Worm (Caenorhabditis elegans): ENCODE measurements around the gene madf-11.
A peak's percentile ranks its signal among the peaks of the same experiment; 100 is the strongest.

The madf-11 gene

ce11 chrIII:5566496-5566895 lies 36.8 kb downstream of the madf-11 start:
- TF ChIP-seq aly-2 (tag; optimal IDR thresholded peaks at IDR 0.05) (no peak), ceh-82 (tag; optimal IDR thresholded peaks at IDR 0.05) (no peak), ztf-1 (GFP tag; conservative IDR thresholded peaks at IDR 0.05) (no peak), nhr-10 (tag; optimal IDR thresholded peaks at IDR 0.05) (no peak), egl-27 (tag; optimal IDR thresholded peaks at IDR 0.05) (no peak), elt-3 (tag; optimal IDR thresholded peaks at IDR 0.05) (no peak), unc-39 (tag; optimal IDR thresholded peaks at IDR 0.05) (no peak), lin-13 (GFP tag; optimal IDR thresholded peaks at IDR 0.05) (no peak), nhr-25 (tag; optimal IDR thresholded peaks at IDR 0.05) (no peak), sma-3 (GFP tag; optimal IDR thresholded peaks at IDR 0.05) (no peak), nhr-6 (tag; optimal IDR thresholded peaks at IDR 0.05) (no peak), mbf-1 (tag; optimal IDR thresholded peaks at IDR 0.05) (no peak), sem-4 (tag; optimal IDR thresholded peaks at IDR 0.05) (no peak), mdl-1 (tag; optimal IDR thresholded peaks at IDR 0.05) (no peak)

- TF ChIP-seq peb-1 (tag; optimal IDR thresholded peaks at IDR 0.05), result no peak
- TF ChIP-seq nhr-21 (tag; optimal IDR thresholded peaks at IDR 0.05), result no peak
- TF ChIP-seq R02D3.7 (tag; optimal IDR thresholded peaks at IDR 0.05), result no peak
- peak; percentile 29 for TF ChIP-seq nhr-129 (tag; optimal IDR thresholded peaks at IDR 0.05)
- TF ChIP-seq nhr-25 (tag; optimal IDR thresholded peaks at IDR 0.05), result no peak
Measured at ce11 chrIII:5565699-5566098, 37.6 kb downstream of the madf-11 start.

- TF ChIP-seq sma-9 (GFP tag; optimal IDR thresholded peaks at IDR 0.05), result peak; percentile 20
- TF ChIP-seq sma-9 (tag; optimal IDR thresholded peaks at IDR 0.05), result no peak
- peak; percentile 25 for TF ChIP-seq nhr-129 (tag; optimal IDR thresholded peaks at IDR 0.05)
- TF ChIP-seq nhr-77 (tag; optimal IDR thresholded peaks at IDR 0.05), result no peak
- TF ChIP-seq ztf-4 (tag; optimal IDR thresholded peaks at IDR 0.05), result no peak
- peak; percentile 49 for TF ChIP-seq F13H6.1 (tag; optimal IDR thresholded peaks at IDR 0.05)
- no peak for TF ChIP-seq ceh-82 (tag; optimal IDR thresholded peaks at IDR 0.05)
- no peak for TF ChIP-seq lin-13 (GFP tag; optimal IDR thresholded peaks at IDR 0.05)
- TF ChIP-seq snpc-4 (tag; optimal IDR thresholded peaks at IDR 0.05), result no peak
- TF ChIP-seq nhr-6 (tag; optimal IDR thresholded peaks at IDR 0.05), result no peak
- TF ChIP-seq ama-1 (optimal IDR thresholded peaks at IDR 0.05), result peak; percentile 47
- no peak for TF ChIP-seq elt-1 (tag; optimal IDR thresholded peaks at IDR 0.05)
- no peak for TF ChIP-seq nhr-21 (tag; optimal IDR thresholded peaks at IDR 0.05)
Measured at ce11 chrIII:5564799-5565198, 38.5 kb downstream of the madf-11 start, which contains the start of gene mlc-3. Gene mlc-3 (plus strand): TSS chrIII:5565025.

ce11 chrIII:5564325-5564724 lies 39.0 kb downstream of the madf-11 start:
- TF ChIP-seq nhr-12 (tag; optimal IDR thresholded peaks at IDR 0.05) (no peak), nhr-129 (tag; optimal IDR thresholded peaks at IDR 0.05) (no peak), dmd-4 (tag; optimal IDR thresholded peaks at IDR 0.05) (no peak), nhr-21 (tag; optimal IDR thresholded peaks at IDR 0.05) (no peak), gmeb-1 (tag; optimal IDR thresholded peaks at IDR 0.05) (no peak), lin-39 (tag; optimal IDR thresholded peaks at IDR 0.05) (no peak), nhr-6 (tag; optimal IDR thresholded peaks at IDR 0.05) (no peak), peb-1 (tag; optimal IDR thresholded peaks at IDR 0.05) (no peak), unc-55 (GFP tag; optimal IDR thresholded peaks at IDR 0.05) (no peak), lin-11 (tag; optimal IDR thresholded peaks at IDR 0.05) (no peak), snpc-4 (tag; optimal IDR thresholded peaks at IDR 0.05) (no peak), lsy-2 (tag; optimal IDR thresholded peaks at IDR 0.05) (no peak), ama-1 (optimal IDR thresholded peaks at IDR 0.05) (no peak), mab-5 (tag; optimal IDR thresholded peaks at IDR 0.05) (no peak)

- TF ChIP-seq nhr-129 (tag; optimal IDR thresholded peaks at IDR 0.05) (peak; percentile 76), C34F6.9 (tag; optimal IDR thresholded peaks at IDR 0.05) (peak; percentile 19), F13H6.1 (tag; optimal IDR thresholded peaks at IDR 0.05) (peak; percentile 70), lin-11 (tag; optimal IDR thresholded peaks at IDR 0.05) (no peak), ztf-11 (tag; optimal IDR thresholded peaks at IDR 0.05) (no peak), nhr-23 (tag; optimal IDR thresholded peaks at IDR 0.05) (no peak), lsy-2 (tag; optimal IDR thresholded peaks at IDR 0.05) (peak in 1 of 2 experiments; percentile 23), sma-3 (GFP tag; optimal IDR thresholded peaks at IDR 0.05) (no peak), sma-9 (GFP tag; optimal IDR thresholded peaks at IDR 0.05) (no peak), sma-9 (tag; optimal IDR thresholded peaks at IDR 0.05) (no peak)
Measured at ce11 chrIII:5563680-5564079, 39.6 kb downstream of the madf-11 start.

Data from whole organism, L2 larva.